Fruit fly (Drosophila melanogaster) whole organism, prepupa: ENCODE data around the gene CG14312.

Source experiments
- Blimp-1 ChIP-seq: fragments of 200-800 bp; sonication (Bioruptor generic); optimal IDR thresholded peaks from 3 replicates; lab custom pipeline; 2017; ENCODE audit warnings: missing biosample characterization, missing genetic modification characterization, mild to moderate bottlenecking, moderate library complexity, missing genetic modification reagents
- CG10669 ChIP-seq: fragments of 200-800 bp; sonication (Bioruptor generic); optimal IDR thresholded peaks from 3 replicates; lab custom pipeline; 2018; ENCODE audit warnings: missing biosample characterization, mild to moderate bottlenecking, missing genetic modification characterization, moderate library complexity
- CG8119 ChIP-seq: fragments of 200-800 bp; sonication (Bioruptor generic); IDR thresholded peaks from 3 replicates; pipeline ENCODE4 v1.3.6; 2022; ENCODE audit warnings: missing biosample characterization, missing genetic modification characterization
- Lpt ChIP-seq: fragments of 200-800 bp; sonication (Bioruptor generic); optimal IDR thresholded peaks from 3 replicates; lab custom pipeline; 2016; ENCODE audit warnings: missing biosample characterization, missing genetic modification characterization
- OdsH ChIP-seq: fragments of 200-800 bp; sonication (Bioruptor generic); optimal IDR thresholded peaks from 3 replicates; lab custom pipeline; 2016; ENCODE audit warnings: missing biosample characterization, missing genetic modification characterization
- net ChIP-seq: fragments of 200-800 bp; sonication (Bioruptor generic); optimal IDR thresholded peaks from 3 replicates; lab custom pipeline; 2016; ENCODE audit warnings: missing biosample characterization, missing genetic modification characterization

DNA sequence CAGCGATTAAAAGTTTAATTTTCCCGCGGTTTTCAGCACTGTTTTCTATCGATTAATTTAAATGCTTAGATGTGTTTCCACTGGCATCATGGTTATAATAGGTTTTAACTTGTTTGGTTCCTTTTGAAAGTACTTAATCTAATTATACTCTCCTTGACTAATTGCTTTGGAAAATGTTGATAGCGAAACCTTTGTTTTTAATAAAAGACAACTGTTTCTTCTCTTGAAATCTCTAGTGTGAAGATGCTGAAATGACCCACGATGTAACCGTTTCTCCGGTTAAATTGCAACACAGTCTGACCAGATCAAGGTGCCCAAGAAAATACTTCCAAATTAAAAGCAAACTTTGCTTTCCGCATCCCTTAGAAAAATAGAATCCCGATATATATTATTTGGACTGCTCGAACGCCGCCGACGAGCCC lies 15.6 kb upstream of the CG14312 start, which contains the start of gene Dlc90F:
- TF ChIP-seq CG8119 (GFP tag; lab: Robert Waterston, UW) (peak; percentile 50; the same call in 2 of the 3 replicates), net (GFP tag; lab: Kevin White, UChicago) (no peak), OdsH (GFP tag; lab: Kevin White, UChicago) (peak; percentile 76), Lpt (GFP tag; lab: Kevin White, UChicago) (no peak), Blimp-1 (GFP tag; lab: Kevin White, UChicago) (peak; percentile 16), CG10669 (GFP tag; lab: Kevin White, UChicago) (no peak)
